Worm (Caenorhabditis elegans) whole organism, L1 larva: Measurements from ENCODE around the gene ced-8.

Experiments
- C16A3.4 ChIP-seq: fragments of 150-350 bp; optimal IDR thresholded peaks from 2 replicates; lab custom pipeline; 2014; ENCODE audit warnings: missing biosample characterization, missing genetic modification characterization
- Y116A8C.19 ChIP-seq: sonication (generic microtip); optimal IDR thresholded peaks from 2 replicates; lab custom pipeline; 2016; ENCODE audit warnings: missing compliant biosample characterization, missing genetic modification characterization, borderline replicate concordance
- alr-1 ChIP-seq: fragments of 200-800 bp; sonication (Bioruptor generic); optimal IDR thresholded peaks from 2 replicates; lab custom pipeline; 2018; ENCODE audit warnings: borderline replicate concordance, mild to moderate bottlenecking, missing genetic modification characterization, missing compliant biosample characterization
- ama-1 ChIP-seq: fragments of 150-350 bp; optimal IDR thresholded peaks from 2 replicates; lab custom pipeline; 2014
- blmp-1 ChIP-seq: fragments of 150-350 bp; optimal IDR thresholded peaks from 2 replicates; lab custom pipeline; 2014; ENCODE audit warnings: missing biosample characterization, missing genetic modification characterization
- ceh-88 ChIP-seq: fragments of 200-800 bp; sonication (Bioruptor generic); IDR thresholded peaks from 2 replicates; pipeline ENCODE4 v1.3.6; 2022; ENCODE audit warnings: missing genetic modification characterization, missing compliant biosample characterization
- ceh-90 ChIP-seq: sonication (generic microtip); optimal IDR thresholded peaks from 2 replicates; lab custom pipeline; 2016; ENCODE audit warnings: missing genetic modification characterization, missing compliant biosample characterization
- dsc-1 ChIP-seq: sonication (generic microtip); optimal IDR thresholded peaks from 2 replicates; lab custom pipeline; 2016; ENCODE audit warnings: mild to moderate bottlenecking, missing genetic modification characterization, missing compliant biosample characterization
- elt-2 ChIP-seq: sonication (generic microtip); optimal IDR thresholded peaks from 2 replicates; lab custom pipeline; 2016; ENCODE audit warnings: missing genetic modification characterization, mild to moderate bottlenecking, inconsistent platforms, missing compliant biosample characterization, missing genetic modification reagents
- hlh-17 ChIP-seq: fragments of 200-800 bp; sonication (Bioruptor generic); optimal IDR thresholded peaks from 2 replicates; lab custom pipeline; 2018; ENCODE audit warnings: missing genetic modification characterization, mild to moderate bottlenecking, missing compliant biosample characterization, moderate library complexity, borderline replicate concordance
- jun-1 ChIP-seq: fragments of 150-350 bp; optimal IDR thresholded peaks from 2 replicates; lab custom pipeline; 2014; ENCODE audit warnings: missing biosample characterization, missing genetic modification reagents, missing genetic modification characterization
- lin-13 ChIP-seq: fragments of 150-350 bp; optimal IDR thresholded peaks from 2 replicates; lab custom pipeline; 2014; ENCODE audit warnings: missing biosample characterization, missing genetic modification reagents, missing genetic modification characterization
- lin-14 ChIP-seq: fragments of 200-800 bp; sonication (Bioruptor generic); optimal IDR thresholded peaks from 2 replicates; lab custom pipeline; 2018; ENCODE audit warnings: mild to moderate bottlenecking, missing genetic modification characterization, moderate library complexity, missing compliant biosample characterization
- lin-35 ChIP-seq, 2 experiments: fragments of 150-350 bp; optimal IDR thresholded peaks; 2 replicates each; lab custom pipeline; 2014; ENCODE audit warnings: missing biosample characterization in 2 of 2, missing genetic modification characterization in 2 of 2, missing genetic modification reagents in 2 of 2
- lin-39 ChIP-seq: fragments of 150-350 bp; optimal IDR thresholded peaks from 2 replicates; lab custom pipeline; 2014; ENCODE audit warnings: missing biosample characterization, missing genetic modification reagents, missing genetic modification characterization
- lir-3 ChIP-seq: sonication (generic microtip); optimal IDR thresholded peaks from 2 replicates; lab custom pipeline; 2016; ENCODE audit warnings: mild to moderate bottlenecking, missing genetic modification characterization, moderate library complexity, missing compliant biosample characterization; ENCODE audit not compliant: poor library complexity
- lsy-2 ChIP-seq, 2 experiments: fragments of 150-350 bp; optimal IDR thresholded peaks; 2 replicates each; lab custom pipeline; 2014; ENCODE audit warnings: missing biosample characterization in 2 of 2, missing genetic modification characterization in 2 of 2
- mab-9 ChIP-seq: fragments of 200-800 bp; sonication (Bioruptor generic); IDR thresholded peaks from 2 replicates; pipeline ENCODE4 v1.3.6; 2022; ENCODE audit warnings: missing genetic modification reagents, missing genetic modification characterization, missing compliant biosample characterization
- mdl-1 ChIP-seq, 2 experiments: fragments of 150-350 bp; optimal IDR thresholded peaks; 2 replicates each; lab custom pipeline; 2014 to 2017; ENCODE audit warnings: missing biosample characterization in 2 of 2, missing genetic modification characterization in 2 of 2, inconsistent platforms in 1 of 2
- mep-1 ChIP-seq: fragments of 150-350 bp; optimal IDR thresholded peaks from 2 replicates; lab custom pipeline; 2014; ENCODE audit warnings: missing biosample characterization, missing genetic modification characterization
- nhr-11 ChIP-seq: fragments of 150-350 bp; optimal IDR thresholded peaks from 2 replicates; lab custom pipeline; 2014; ENCODE audit warnings: missing biosample characterization, missing genetic modification characterization
- nhr-20 ChIP-seq: sonication (generic microtip); optimal IDR thresholded peaks from 2 replicates; lab custom pipeline; 2016; ENCODE audit warnings: mild to moderate bottlenecking, missing genetic modification characterization, missing compliant biosample characterization
- nhr-237 ChIP-seq: fragments of 150-350 bp; optimal IDR thresholded peaks from 2 replicates; lab custom pipeline; 2014; ENCODE audit warnings: missing biosample characterization, missing genetic modification characterization
- nhr-28 ChIP-seq: fragments of 150-350 bp; optimal IDR thresholded peaks from 2 replicates; lab custom pipeline; 2014; ENCODE audit warnings: missing biosample characterization, missing genetic modification characterization
- nhr-71 ChIP-seq: sonication (generic microtip); optimal IDR thresholded peaks from 2 replicates; lab custom pipeline; 2016; ENCODE audit warnings: mild to moderate bottlenecking, missing genetic modification characterization, moderate library complexity, missing compliant biosample characterization
- nhr-84 ChIP-seq: sonication (generic microtip); optimal IDR thresholded peaks from 2 replicates; lab custom pipeline; 2017; ENCODE audit warnings: missing biosample characterization, missing genetic modification characterization
- nhr-85 ChIP-seq: sonication (generic microtip); peaks from one replicate; lab custom pipeline; 2016; ENCODE audit warnings: missing genetic modification characterization, inconsistent platforms, missing compliant biosample characterization
- nhr-90 ChIP-seq: sonication (generic microtip); optimal IDR thresholded peaks from 2 replicates; lab custom pipeline; 2016; ENCODE audit warnings: mild to moderate bottlenecking, missing genetic modification characterization, missing compliant biosample characterization; ENCODE audit not compliant: poor library complexity
- pax-3 ChIP-seq: fragments of 200-800 bp; sonication (Bioruptor generic); optimal IDR thresholded peaks from 2 replicates; lab custom pipeline; 2018; ENCODE audit warnings: mild to moderate bottlenecking, missing genetic modification characterization, moderate library complexity, missing compliant biosample characterization
- rnt-1 ChIP-seq: sonication (generic microtip); optimal IDR thresholded peaks from 2 replicates; lab custom pipeline; 2016; ENCODE audit warnings: mild to moderate bottlenecking, missing genetic modification characterization, moderate library complexity, missing compliant biosample characterization
- skn-1 ChIP-seq: fragments of 150-350 bp; optimal IDR thresholded peaks from 2 replicates; lab custom pipeline; 2014; ENCODE audit warnings: missing biosample characterization, missing genetic modification characterization
- snu-23 ChIP-seq: sonication (generic microtip); optimal IDR thresholded peaks from 2 replicates; lab custom pipeline; 2016; ENCODE audit warnings: missing genetic modification characterization, missing compliant biosample characterization
- sox-4 ChIP-seq: sonication (generic microtip); optimal IDR thresholded peaks from 2 replicates; lab custom pipeline; 2016; ENCODE audit warnings: missing genetic modification characterization, missing compliant biosample characterization
- swsn-7 ChIP-seq: sonication (generic microtip); optimal IDR thresholded peaks from 2 replicates; lab custom pipeline; 2016; ENCODE audit warnings: missing genetic modification characterization, missing compliant biosample characterization
- tbx-2 ChIP-seq: sonication (generic microtip); optimal IDR thresholded peaks from 2 replicates; lab custom pipeline; 2016; ENCODE audit warnings: missing genetic modification characterization, missing compliant biosample characterization
- unc-62 ChIP-seq: fragments of 150-350 bp; optimal IDR thresholded peaks from 2 replicates; lab custom pipeline; 2014; ENCODE audit warnings: missing biosample characterization, missing genetic modification reagents, missing genetic modification characterization
- zag-1 ChIP-seq: fragments of 150-350 bp; optimal IDR thresholded peaks from 2 replicates; lab custom pipeline; 2014; ENCODE audit warnings: missing biosample characterization, missing genetic modification characterization
- zip-4 ChIP-seq: fragments of 200-800 bp; sonication (Bioruptor generic); optimal IDR thresholded peaks from 2 replicates; lab custom pipeline; 2018; ENCODE audit warnings: mild to moderate bottlenecking, missing genetic modification characterization, moderate library complexity, missing compliant biosample characterization

ced-8 gene

DNA sequence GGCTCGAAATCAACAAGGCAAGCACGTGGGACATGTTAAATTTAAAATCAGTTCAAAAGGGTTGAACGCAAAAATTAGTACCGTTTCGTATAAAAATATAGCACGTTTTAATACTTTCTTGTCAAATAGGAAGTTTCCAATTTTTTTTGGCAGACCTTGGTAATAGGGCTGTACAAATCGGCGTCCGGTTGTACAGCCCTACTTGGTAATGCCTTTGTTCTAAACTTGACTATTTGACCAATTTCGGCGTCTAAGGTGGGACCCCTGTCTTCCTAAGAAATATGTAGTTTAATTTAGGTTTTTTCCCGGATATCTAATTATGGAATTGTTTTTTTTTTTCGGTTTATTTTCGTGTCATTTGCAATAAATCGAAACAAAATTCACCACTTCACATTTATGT, 12.8 kb upstream of the ced-8 start:
- TF ChIP-seq hlh-17 (no peak), unc-62 (no peak), nhr-90 (tag; lab: Kevin White, UChicago) (no peak), lin-35 (GFP tag; optimal IDR thresholded peaks at IDR 0.05; lab: Kevin White, UChicago) (no peak), zag-1 (no peak)

DNA sequence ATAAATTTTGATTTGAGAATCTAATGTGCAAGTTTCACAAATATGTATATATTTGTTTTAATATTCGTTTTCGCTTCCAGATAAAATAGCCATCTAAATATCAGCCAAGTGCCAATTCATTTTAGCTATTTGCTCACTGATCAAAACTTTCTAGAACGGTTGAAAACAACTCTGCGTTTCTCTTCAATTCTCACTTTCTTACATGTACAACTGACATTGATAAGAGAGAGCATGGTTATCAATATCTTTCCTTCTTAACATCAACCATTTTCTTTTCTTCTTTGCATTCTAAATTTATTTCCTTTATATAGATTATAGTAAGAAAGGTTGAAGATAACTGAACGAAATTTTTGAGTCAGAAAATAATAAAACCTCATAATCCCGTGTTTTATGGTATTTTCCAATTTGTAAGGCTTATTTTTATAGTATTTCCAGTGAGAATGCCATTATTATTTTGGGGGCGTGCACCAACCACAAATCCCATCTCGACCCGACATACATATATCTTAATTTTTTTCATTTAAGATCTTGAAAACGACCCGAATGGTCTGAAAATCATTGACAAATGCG, 11.7 kb upstream of the ced-8 start, which contains the start of gene F08F1.3:
TSS of gene F08F1.3 (plus strand) at position 520 of the 570 bp plus-strand sequence.
- TF ChIP-seq elt-2 (tag; lab: Kevin White, UChicago) (peak; percentile 52), lin-13 (GFP tag; lab: Kevin White, UChicago) (no peak)

DNA sequence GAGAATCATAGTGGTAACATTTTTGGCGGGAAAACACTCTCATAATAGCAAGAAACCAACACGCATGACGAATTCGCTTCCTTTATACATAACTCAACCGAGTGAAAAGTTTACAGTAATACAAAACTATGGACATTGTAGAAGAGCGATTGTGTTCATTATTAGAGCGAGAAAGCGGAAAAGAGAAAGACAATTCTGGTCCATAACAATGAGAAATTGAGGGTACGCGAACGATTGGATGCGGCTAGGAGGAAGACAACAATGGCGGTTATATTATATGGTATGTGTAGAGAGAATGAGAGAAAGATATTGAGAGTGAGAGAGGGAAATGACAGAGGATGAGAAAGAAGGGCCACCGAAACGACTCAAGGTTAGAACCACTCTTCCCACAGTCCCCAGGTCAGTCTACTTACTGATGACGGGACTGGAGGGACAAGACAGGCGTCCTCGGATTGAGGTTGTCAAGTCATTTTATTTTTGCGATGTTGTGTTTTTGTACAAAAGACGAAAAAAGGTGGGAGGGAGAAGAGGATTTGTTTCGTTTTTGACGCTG, 9.5 kb upstream of the ced-8 start:
- no peak for TF ChIP-seq rnt-1 (tag; lab: Kevin White, UChicago)
- peak; percentile 48 for TF ChIP-seq lin-14 (GFP tag; lab: Kevin White, UChicago)
- no peak for TF ChIP-seq pax-3
- no peak for TF ChIP-seq dsc-1 (tag; lab: Kevin White, UChicago)
- no peak for TF ChIP-seq jun-1 (tag; lab: Kevin White, UChicago)
- TF ChIP-seq nhr-71 (tag; lab: Kevin White, UChicago), result peak; percentile 7
- no peak for TF ChIP-seq mab-9 (GFP tag; lab: Robert Waterston, UW)
- no peak for TF ChIP-seq swsn-7
- TF ChIP-seq blmp-1, result peak; percentile 28
- TF ChIP-seq lir-3 (tag; lab: Kevin White, UChicago), result no peak
- TF ChIP-seq nhr-11 (tag; lab: Kevin White, UChicago), result no peak
- TF ChIP-seq snu-23 (GFP tag; lab: Kevin White, UChicago), result peak; percentile 16
- no peak for TF ChIP-seq lin-35 (GFP tag; optimal IDR thresholded peaks at IDR 0.05; lab: Kevin White, UChicago)
- peak; percentile 66 for TF ChIP-seq nhr-85 (tag; lab: Kevin White, UChicago)

DNA sequence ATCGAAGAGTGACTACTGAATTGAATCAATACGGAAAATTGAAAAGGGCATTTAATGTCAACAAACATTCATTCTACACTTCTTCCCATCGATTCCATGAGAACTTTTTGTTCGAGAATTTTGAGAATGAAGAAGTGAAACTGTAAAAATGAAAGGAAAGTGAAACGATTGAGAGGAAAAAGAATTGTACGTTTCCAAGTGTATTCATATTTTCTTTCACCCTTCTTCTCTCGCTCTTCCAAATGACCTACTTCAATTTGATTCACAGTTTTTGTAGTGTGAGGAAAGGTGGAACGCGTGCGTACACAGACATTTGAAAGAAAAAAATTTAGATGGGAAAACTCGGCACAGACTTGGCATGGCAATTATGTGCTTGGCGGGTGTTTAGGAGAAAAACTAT, 7.6 kb upstream of the ced-8 start:
- TF ChIP-seq skn-1 (tag; lab: Kevin White, UChicago) (no peak), blmp-1 (peak; percentile 77), nhr-85 (tag; lab: Kevin White, UChicago) (peak; percentile 42)

DNA sequence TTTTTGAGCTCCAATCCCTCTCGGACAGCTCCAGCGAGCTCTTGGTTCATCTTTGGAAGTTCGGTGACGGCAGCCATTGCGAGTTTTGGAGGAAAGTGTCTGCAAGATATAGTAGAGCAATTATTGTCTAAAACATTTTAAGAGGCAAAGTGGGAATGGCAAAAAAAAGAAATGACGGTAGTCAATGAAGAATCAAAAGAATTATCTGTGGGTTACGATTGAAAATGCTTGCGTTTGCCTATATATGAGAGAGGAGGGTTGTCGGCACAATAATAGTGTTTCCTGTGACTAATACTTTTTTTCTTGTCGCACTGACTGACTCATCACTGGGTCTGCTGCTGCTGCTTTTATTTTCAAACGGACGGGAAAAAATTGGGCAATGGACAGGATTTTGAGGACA, 6.9 kb upstream of the ced-8 start, which contains the start of gene tth-1:
TSS of gene tth-1 (minus strand) at position 101 of the 400 bp plus-strand sequence.
- no peak for TF ChIP-seq mep-1 (tag; lab: Kevin White, UChicago)
- TF ChIP-seq nhr-20, result no peak
- TF ChIP-seq Y116A8C.19, result no peak
- TF ChIP-seq, all 84 proteins: peak for 0

DNA sequence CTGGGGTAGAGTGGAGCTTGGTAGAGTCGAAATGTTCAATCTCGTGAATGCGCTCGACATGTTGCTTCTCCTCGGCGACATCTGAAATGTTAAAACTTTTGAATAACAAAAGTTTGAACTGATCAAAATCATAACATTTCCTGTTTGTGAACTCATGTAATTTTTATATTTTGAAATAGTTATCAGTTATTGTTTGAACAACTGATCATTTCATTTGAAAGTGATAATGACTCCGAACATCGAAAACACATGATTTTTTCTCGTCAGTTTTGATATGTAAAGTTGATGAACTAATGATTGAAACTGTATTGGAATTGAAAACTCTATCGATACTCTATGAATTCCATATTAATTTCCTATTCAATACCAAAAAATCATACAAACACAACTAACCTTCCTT, 6.5 kb upstream of the ced-8 start:
- TF ChIP-seq elt-2 (tag; lab: Kevin White, UChicago) (peak; percentile 8), nhr-237 (tag; lab: Kevin White, UChicago) (no peak)
- TF ChIP-seq, all 84 proteins: peak for 1

DNA sequence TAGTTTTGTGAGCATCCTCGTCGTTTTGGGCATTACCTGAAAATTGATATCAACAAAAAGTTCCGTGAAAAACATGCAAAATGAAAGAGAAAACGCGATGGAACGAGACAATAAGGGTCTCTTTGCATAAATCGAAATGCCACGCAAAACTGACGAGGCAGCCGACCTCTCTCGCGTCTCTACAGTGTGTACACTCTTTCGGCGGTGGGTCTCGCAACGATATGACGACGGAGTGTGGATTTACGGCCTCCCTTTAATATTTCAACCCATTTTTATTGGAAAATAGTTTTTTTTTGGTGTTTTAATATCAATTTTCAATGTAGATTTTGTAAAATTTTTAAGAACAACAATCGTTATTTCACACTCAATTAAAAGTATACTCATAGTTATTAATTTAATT, 5.3 kb upstream of the ced-8 start, which contains the start of gene tag-123:
TSS of gene tag-123 (minus strand) at position 36 of the 400 bp plus-strand sequence.
- TF ChIP-seq nhr-28, result no peak
- TF ChIP-seq nhr-85 (tag; lab: Kevin White, UChicago), result peak; percentile 74
- peak; percentile 70 for TF ChIP-seq snu-23 (GFP tag; lab: Kevin White, UChicago)
- TF ChIP-seq ceh-88 (GFP tag; lab: Robert Waterston, UW), result no peak
- peak; percentile 70 for TF ChIP-seq nhr-71 (tag; lab: Kevin White, UChicago)
- TF ChIP-seq skn-1 (tag; lab: Kevin White, UChicago), result no peak
- TF ChIP-seq tbx-2 (tag; lab: Kevin White, UChicago), result peak; percentile 50
- no peak for TF ChIP-seq unc-62
- peak; percentile 52 for TF ChIP-seq C16A3.4 (tag; lab: Kevin White, UChicago)
- TF ChIP-seq alr-1 (tag; lab: Kevin White, UChicago), result no peak
- TF ChIP-seq mdl-1 (tag; optimal IDR thresholded peaks at IDR 0.05; lab: Kevin White, UChicago), result peak in 1 of 2 experiments; percentile 44
- no peak for TF ChIP-seq sox-4 (tag; lab: Kevin White, UChicago)
- no peak for TF ChIP-seq pax-3
- peak; percentile 48 for TF ChIP-seq rnt-1 (tag; lab: Kevin White, UChicago)
- no peak for TF ChIP-seq zip-4 (GFP tag; lab: Kevin White, UChicago)
- TF ChIP-seq mep-1 (tag; lab: Kevin White, UChicago), result peak; percentile 63
- peak; percentile 45 to 77 for TF ChIP-seq lsy-2 (tag; optimal IDR thresholded peaks at IDR 0.05; lab: Kevin White, UChicago)
- TF ChIP-seq nhr-84, result no peak
- peak; percentile 68 for TF ChIP-seq blmp-1
- TF ChIP-seq nhr-90 (tag; lab: Kevin White, UChicago), result peak; percentile 45
- TF ChIP-seq ama-1 (lab: Kevin White, UChicago), result no peak
- TF ChIP-seq ceh-90, result no peak
- no peak for TF ChIP-seq lin-39
